Worm (Caenorhabditis elegans): ENCODE results near the gene cest-8.

DNA sequence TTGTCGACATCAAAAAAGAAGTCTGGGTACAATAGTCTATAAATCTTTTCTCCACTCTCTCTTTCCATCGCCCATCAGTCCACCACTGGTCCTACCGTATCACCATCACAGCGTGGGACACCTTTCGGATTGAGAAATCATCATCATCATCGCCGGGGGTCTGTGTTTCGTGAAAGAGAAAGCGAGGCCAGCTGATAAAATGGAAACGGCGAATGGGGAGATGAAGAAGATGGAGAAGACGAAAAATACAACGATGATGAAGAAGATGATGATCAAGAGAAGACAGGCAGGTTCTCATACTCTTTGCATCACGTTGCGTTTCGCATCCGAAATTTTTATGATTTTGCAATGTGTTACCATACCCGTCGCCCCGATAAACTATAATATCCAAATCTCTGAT, 43.1 kb upstream of the cest-8 start:
- TF ChIP-seq nhr-12 (tag; optimal IDR thresholded peaks at IDR 0.05) (no peak), pha-4 (tag; optimal IDR thresholded peaks at IDR 0.05) (no peak), ztf-11 (tag; optimal IDR thresholded peaks at IDR 0.05) (no peak), lsy-2 (tag; optimal IDR thresholded peaks at IDR 0.05) (no peak), unc-39 (tag; optimal IDR thresholded peaks at IDR 0.05) (no peak), unc-62 (GFP tag; optimal IDR thresholded peaks at IDR 0.05) (peak; percentile 42), bed-3 (GFP tag; optimal IDR thresholded peaks at IDR 0.05) (no peak), snpc-4 (tag; optimal IDR thresholded peaks at IDR 0.05) (no peak), drap-1 (GFP tag; optimal IDR thresholded peaks at IDR 0.05) (no peak), cnd-1 (tag; optimal IDR thresholded peaks at IDR 0.05) (no peak), ham-2 (GFP tag; optimal IDR thresholded peaks at IDR 0.05) (peak; percentile 31)
